Fruit fly (Drosophila melanogaster): ENCODE results near the gene IPIP.

The IPIP gene

DNA sequence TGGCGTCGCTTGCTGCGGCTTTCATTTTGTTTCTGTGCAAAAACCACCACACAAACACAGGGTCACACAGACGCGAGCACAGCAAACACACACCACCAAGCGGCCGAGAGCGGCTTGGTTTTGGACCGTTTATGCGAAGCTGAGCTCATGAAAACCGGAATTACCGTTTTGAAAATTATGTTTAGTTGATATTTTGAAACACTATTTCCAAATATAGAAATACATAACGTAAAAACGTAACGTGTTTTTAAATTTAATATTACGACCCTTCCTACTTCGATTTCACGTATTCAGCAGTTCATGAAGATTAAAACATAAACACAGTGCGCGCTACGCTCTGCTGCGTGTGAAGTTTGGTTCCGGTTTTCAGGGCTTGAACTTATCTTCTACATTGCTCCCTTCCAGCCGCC, 3.4 kb downstream of the IPIP start (continued):
- peak; percentile 96 for TF ChIP-seq gsb-n (tag; optimal IDR thresholded peaks at IDR 0.05)
- peak; percentile 98 for TF ChIP-seq CG13424 (tag; optimal IDR thresholded peaks at IDR 0.05)
- peak; percentile 91 for TF ChIP-seq Mad (GFP tag; optimal IDR thresholded peaks at IDR 0.05)
- peak; percentile 73 for TF ChIP-seq Abd-B (GFP tag; optimal IDR thresholded peaks at IDR 0.05)
- peak; percentile 94 for TF ChIP-seq CG1647 (GFP tag; optimal IDR thresholded peaks at IDR 0.05)
- peak; percentile 86 for TF ChIP-seq CG18011 (GFP tag; optimal IDR thresholded peaks at IDR 0.05)
- TF ChIP-seq CG7839 (tag; optimal IDR thresholded peaks at IDR 0.05), result peak; percentile 96
- TF ChIP-seq Atf3 (GFP tag; optimal IDR thresholded peaks at IDR 0.05), result peak; percentile 80
- TF ChIP-seq CG31388 (GFP tag; optimal IDR thresholded peaks at IDR 0.05), result peak; percentile 71
- TF ChIP-seq CG17802 (tag; optimal IDR thresholded peaks at IDR 0.05), result peak; percentile 65
- peak; percentile 85 for TF ChIP-seq Hey (tag; optimal IDR thresholded peaks at IDR 0.05)
- TF ChIP-seq CG34376 (GFP tag; optimal IDR thresholded peaks at IDR 0.05), result peak; percentile 98
- TF ChIP-seq Awh (GFP tag; IDR thresholded peaks at IDR 0.05), result peak; percentile 89
- TF ChIP-seq CG32772 (GFP tag; IDR thresholded peaks at IDR 0.05), result peak; percentile 72
- peak; percentile 99 for TF ChIP-seq Ets65A (GFP tag)
- peak; percentile 99 for TF ChIP-seq ci (GFP tag; IDR thresholded peaks at IDR 0.05)
- 0 out of 3 replicates have a peak, but pooled peaks have one; percentile 76 for TF ChIP-seq CG7357 (GFP tag; IDR thresholded peaks at IDR 0.05)
- TF ChIP-seq Myb (GFP tag; optimal IDR thresholded peaks at IDR 0.05), result peak; percentile 78
- TF ChIP-seq CG9215 (GFP tag; IDR thresholded peaks at IDR 0.05), result peak; percentile 50
- TF ChIP-seq Aef1 (GFP tag; IDR thresholded peaks at IDR 0.05), result peak; percentile 83
- TF ChIP-seq jing (GFP tag; optimal IDR thresholded peaks at IDR 0.05), result peak; percentile 85
- peak; percentile 85 for TF ChIP-seq dm (GFP tag; optimal IDR thresholded peaks at IDR 0.05)
- TF ChIP-seq tgo (GFP tag; IDR thresholded peaks at IDR 0.05), result peak; percentile 94
- TF ChIP-seq caup (GFP tag; optimal IDR thresholded peaks at IDR 0.05; ENCODE audit: severe bottlenecking), result peak; percentile 97
- TF ChIP-seq CTCF (GFP tag; optimal IDR thresholded peaks at IDR 0.05), result peak; percentile 52
- peak; percentile 87 for TF ChIP-seq CG7372 (GFP tag; IDR thresholded peaks at IDR 0.05)
- peak; percentile 96 for TF ChIP-seq CG13624 (GFP tag; optimal IDR thresholded peaks at IDR 0.05)
- TF ChIP-seq CG42726 (GFP tag; IDR thresholded peaks at IDR 0.05; ENCODE audit: partially characterized antibody), result no peak
- TF ChIP-seq Dip2 (GFP tag; IDR thresholded peaks at IDR 0.05), result peak; percentile 28; the same call in 1 of the 2 replicates
- peak; percentile 95 for TF ChIP-seq pho (GFP tag; optimal IDR thresholded peaks at IDR 0.05)
- TF ChIP-seq corto (GFP tag; optimal IDR thresholded peaks at IDR 0.05), result peak; percentile 92
- no peak for TF ChIP-seq dan (GFP tag; IDR thresholded peaks at IDR 0.05)
- TF ChIP-seq Sin3A (optimal IDR thresholded peaks at IDR 0.05), result no peak
- TF ChIP-seq sc (optimal IDR thresholded peaks at IDR 0.05), result no peak
- TF ChIP-seq sc (GFP tag; optimal IDR thresholded peaks at IDR 0.05), result peak; percentile 78
- TF ChIP-seq CG11696 (GFP tag; IDR thresholded peaks at IDR 0.05), result peak; percentile 88
- no peak for TF ChIP-seq CG1832 (GFP tag; optimal IDR thresholded peaks at IDR 0.05)
- peak; percentile 89 for TF ChIP-seq twi (tag; optimal IDR thresholded peaks at IDR 0.05)
- peak; percentile 95 for TF ChIP-seq ems (GFP tag; optimal IDR thresholded peaks at IDR 0.05)
- TF ChIP-seq D19A (tag; optimal IDR thresholded peaks at IDR 0.05), result peak; percentile 95
- TF ChIP-seq BtbVII (GFP tag; optimal IDR thresholded peaks at IDR 0.05), result peak; percentile 97
- TF ChIP-seq fu2 (GFP tag; optimal IDR thresholded peaks at IDR 0.05), result peak; percentile 79
- TF ChIP-seq slp2 (GFP tag; optimal IDR thresholded peaks at IDR 0.05), result peak; percentile 83
- TF ChIP-seq eyg (GFP tag; optimal IDR thresholded peaks at IDR 0.05), result peak; percentile 92
- no peak for TF ChIP-seq CG34224 (GFP tag; IDR thresholded peaks at IDR 0.05; ENCODE audit: partially characterized antibody)
- TF ChIP-seq Oaz (GFP tag; IDR thresholded peaks at IDR 0.05), result peak; percentile 90
- TF ChIP-seq gcm2 (GFP tag; optimal IDR thresholded peaks at IDR 0.05), result peak; percentile 81
- TF ChIP-seq gem (tag; optimal IDR thresholded peaks at IDR 0.05), result peak; percentile 98
- peak; percentile 92 to 93 for TF ChIP-seq chif (GFP tag; optimal IDR thresholded peaks at IDR 0.05)
- TF ChIP-seq Ada2b (GFP tag; IDR thresholded peaks at IDR 0.05), result peak; percentile 96
- peak; percentile 94 for TF ChIP-seq cwo (GFP tag; optimal IDR thresholded peaks at IDR 0.05)
- peak; percentile 92 for TF ChIP-seq CG10431 (GFP tag; optimal IDR thresholded peaks at IDR 0.05)
- peak; percentile 75; the same call in 2 of the 3 replicates for TF ChIP-seq sr (GFP tag; IDR thresholded peaks at IDR 0.05)
